Fruit fly (Drosophila melanogaster): ENCODE measurements around the gene Dad.

Dad gene

dm6 chr3R:17052465-17053149 lies 1.2 kb upstream of the Dad start (continued):
- TF ChIP-seq lov (optimal IDR thresholded peaks at IDR 0.05) (no peak), lov (GFP tag; IDR thresholded peaks at IDR 0.05) (0 out of 3 replicates have a peak, but pooled peaks have one; percentile 69), CG2202 (tag; optimal IDR thresholded peaks at IDR 0.05) (peak; percentile 65), Rfx (GFP tag; IDR thresholded peaks at IDR 0.05) (no peak), CG10959 (GFP tag; IDR thresholded peaks at IDR 0.05) (peak; percentile 44), kni (GFP tag; optimal IDR thresholded peaks at IDR 0.05) (peak; percentile 73), twi (tag; optimal IDR thresholded peaks at IDR 0.05) (peak; percentile 71), CG10654 (GFP tag; optimal IDR thresholded peaks at IDR 0.05) (peak; percentile 1), CG4730 (GFP tag; IDR thresholded peaks at IDR 0.05) (0 out of 2 replicates have a peak, but pooled peaks have one; percentile 24), CG9727 (GFP tag; optimal IDR thresholded peaks at IDR 0.05) (peak; percentile 89), tio (GFP tag; optimal IDR thresholded peaks at IDR 0.05) (peak; percentile 36), cato (GFP tag; optimal IDR thresholded peaks at IDR 0.05; ENCODE audit: borderline replicate concordance) (peak; percentile 18), CG2678 (tag; optimal IDR thresholded peaks at IDR 0.05) (peak; percentile 17), Oli (tag; optimal IDR thresholded peaks at IDR 0.05) (peak; percentile 32), CG34422 (GFP tag; IDR thresholded peaks at IDR 0.05) (peak; percentile 68; the same call in 2 of the 3 replicates), NFAT (GFP tag; IDR thresholded peaks at IDR 0.05) (0 out of 2 replicates have a peak, but pooled peaks have one; percentile 19), mld (GFP tag; IDR thresholded peaks at IDR 0.05; ENCODE audit: partially characterized antibody) (no peak), Kr (GFP tag; optimal IDR thresholded peaks at IDR 0.05) (peak; percentile 5), CG12391 (tag; optimal IDR thresholded peaks at IDR 0.05) (peak; percentile 73), CG18011 (GFP tag; optimal IDR thresholded peaks at IDR 0.05) (no peak), nerfin-1 (tag; optimal IDR thresholded peaks at IDR 0.05) (peak; percentile 7), phol (tag; optimal IDR thresholded peaks at IDR 0.05) (peak; percentile 69), CG33557 (GFP tag; optimal IDR thresholded peaks at IDR 0.05) (peak; percentile 89), CG30431 (GFP tag; optimal IDR thresholded peaks at IDR 0.05) (peak; percentile 15), CG15696 (tag; optimal IDR thresholded peaks at IDR 0.05) (peak; percentile 95), CG9437 (GFP tag; optimal IDR thresholded peaks at IDR 0.05) (no peak), Pdp1 (GFP tag; optimal IDR thresholded peaks at IDR 0.05) (no peak), Xbp1 (GFP tag; optimal IDR thresholded peaks at IDR 0.05) (peak; percentile 25), Ada2b (GFP tag; IDR thresholded peaks at IDR 0.05) (no peak), cg (GFP tag; optimal IDR thresholded peaks at IDR 0.05) (peak; percentile 60), sqz (GFP tag; optimal IDR thresholded peaks at IDR 0.05) (peak; percentile 5), Xrp1 (GFP tag; IDR thresholded peaks at IDR 0.05) (peak; percentile 77), CG2712 (tag; optimal IDR thresholded peaks at IDR 0.05) (peak; percentile 87), CG7556 (GFP tag; optimal IDR thresholded peaks at IDR 0.05) (peak; percentile 38), unpg (GFP tag; optimal IDR thresholded peaks at IDR 0.05) (peak; percentile 41), CG11093 (GFP tag; IDR thresholded peaks at IDR 0.05) (peak; percentile 62; the same call in 1 of the 3 replicates), fd3F (GFP tag; optimal IDR thresholded peaks at IDR 0.05) (no peak), amos (GFP tag; IDR thresholded peaks at IDR 0.05; ENCODE audit: partially characterized antibody) (no peak), CG8359 (GFP tag; optimal IDR thresholded peaks at IDR 0.05; ENCODE audit: borderline replicate concordance) (peak; percentile 22), CG8924 (tag; optimal IDR thresholded peaks at IDR 0.05) (peak; percentile 62), sens-2 (GFP tag; IDR thresholded peaks at IDR 0.05) (0 out of 2 replicates have a peak, but pooled peaks have one; percentile 26), CG11456 (GFP tag; IDR thresholded peaks at IDR 0.05) (no peak), CG16779 (GFP tag; IDR thresholded peaks at IDR 0.05) (no peak), oc (tag; optimal IDR thresholded peaks at IDR 0.05) (no peak), CG18619 (GFP tag; optimal IDR thresholded peaks at IDR 0.05) (peak; percentile 6), az2 (GFP tag; optimal IDR thresholded peaks at IDR 0.05) (peak; percentile 25), chn (GFP tag; optimal IDR thresholded peaks at IDR 0.05) (peak; percentile 29), CG13424 (tag; optimal IDR thresholded peaks at IDR 0.05) (peak; percentile 33)

Measured in whole organism, embryonic.